Worm (Caenorhabditis elegans): ENCODE measurements around the gene C55A6.6.

DNA sequence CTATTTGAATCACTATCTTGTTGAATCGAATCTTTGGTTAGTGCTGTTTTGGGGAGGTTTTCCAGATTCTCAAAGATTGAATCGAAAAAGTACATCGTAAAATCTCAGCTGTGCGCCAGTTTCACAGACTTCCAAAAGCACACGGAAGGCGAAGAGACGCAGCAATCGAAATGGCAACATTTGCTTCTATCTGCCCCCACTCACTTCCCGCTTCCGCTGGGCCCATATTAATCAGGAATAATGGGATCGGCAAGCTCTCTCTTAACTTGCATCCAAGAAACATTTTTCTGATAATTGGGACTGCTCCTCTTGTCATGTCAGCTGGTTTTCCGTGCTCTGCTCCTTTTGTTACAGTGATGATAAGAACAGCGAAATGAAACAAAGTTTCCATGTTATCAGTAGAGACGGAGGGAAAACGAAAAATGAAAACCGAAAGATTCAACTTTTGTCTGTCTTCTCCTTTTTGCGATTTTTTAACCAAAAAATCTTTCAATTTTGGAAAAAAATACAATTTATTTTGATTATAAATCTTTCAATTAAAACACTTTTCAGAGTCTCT, 21.0 kb upstream of the C55A6.6 start:
- no peak for TF ChIP-seq nhr-76 (tag; optimal IDR thresholded peaks at IDR 0.05)
- TF ChIP-seq nhr-28 (tag; optimal IDR thresholded peaks at IDR 0.05): no peak
- no peak for TF ChIP-seq unc-62 (GFP tag; optimal IDR thresholded peaks at IDR 0.05)
